Worm (Caenorhabditis elegans): ENCODE data around the gene maph-1.3.
A peak's percentile ranks its signal among the peaks of the same experiment; 100 is the strongest.

DNA sequence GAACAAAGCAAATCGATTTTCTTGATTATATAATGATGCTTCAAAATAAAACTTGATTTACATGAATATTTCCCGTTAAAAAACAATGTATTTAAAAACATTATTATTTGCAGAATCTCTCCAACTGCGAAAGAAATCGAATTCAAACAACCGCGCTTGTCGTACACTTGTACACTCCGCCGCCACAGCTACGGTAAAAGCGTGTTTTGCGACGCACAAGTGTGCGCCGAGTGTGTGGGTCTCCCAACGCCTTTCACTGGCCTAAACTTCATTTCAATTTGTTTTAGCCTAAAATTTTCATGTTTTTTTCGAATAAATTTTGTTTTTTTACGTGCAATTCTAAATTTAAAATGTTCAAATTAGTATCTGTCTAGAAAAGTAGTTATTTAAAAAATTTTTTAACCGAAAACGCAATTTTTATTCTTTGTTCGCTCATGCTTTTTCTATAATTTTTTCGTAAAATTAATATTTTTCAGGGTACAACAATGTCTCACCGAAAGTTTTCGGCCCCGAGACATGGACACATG is 22.7 kb downstream of the maph-1.3 start, which contains the start of gene rpl-3:
- TF ChIP-seq T22C8.4 (GFP tag; IDR thresholded peaks at IDR 0.05): peak; percentile 96
- TF ChIP-seq flt-1 (GFP tag; IDR thresholded peaks at IDR 0.05): peak; percentile 99

Data from whole organism, midembryonic.